Worm (Caenorhabditis elegans): Measurements from ENCODE around the gene srm-4.
"Not testable (repeated sequence)": the region's sequence is repeated elsewhere in the genome, so short reads cannot be mapped to it uniquely, and the experiment has no call there.

The srm-4 gene

ce11 chrV:14296499-14296898, 36.7 kb upstream of the srm-4 start, which contains the start of gene F14D7.3:
Gene F14D7.3, plus strand, starts transcription at chrV:14296799.
- no peak for TF ChIP-seq lin-39 (tag; optimal IDR thresholded peaks at IDR 0.05)
- TF ChIP-seq nhr-12 (tag; optimal IDR thresholded peaks at IDR 0.05): no peak
- no peak for TF ChIP-seq nhr-21 (tag; optimal IDR thresholded peaks at IDR 0.05)
- TF ChIP-seq sma-3 (GFP tag; optimal IDR thresholded peaks at IDR 0.05): no peak

- TF ChIP-seq lin-39 (tag; optimal IDR thresholded peaks at IDR 0.05): no peak
- no peak for TF ChIP-seq lsy-2 (tag; optimal IDR thresholded peaks at IDR 0.05)
- TF ChIP-seq unc-55 (GFP tag; optimal IDR thresholded peaks at IDR 0.05): no peak
- no peak for TF ChIP-seq blmp-1 (tag; optimal IDR thresholded peaks at IDR 0.05; ENCODE audit: insufficient read depth)
- TF ChIP-seq C34F6.9 (tag; optimal IDR thresholded peaks at IDR 0.05): no peak
- TF ChIP-seq nhr-21 (tag; optimal IDR thresholded peaks at IDR 0.05): no peak
Observed at ce11 chrV:14299569-14300064, 33.6 kb upstream of the srm-4 start, which contains the start of the genes spig-3 and F14D7.12. Gene spig-3, minus strand, starts transcription at chrV:14299669. Gene F14D7.12, plus strand, starts transcription at chrV:14300014.

ce11 chrV:14301076-14301475, 32.1 kb upstream of the srm-4 start, which contains the start of gene F14D7.6:
Gene F14D7.6, plus strand, starts transcription at chrV:14301413.
- TF ChIP-seq fos-1 (tag; optimal IDR thresholded peaks at IDR 0.05) (peak; percentile 52), sma-9 (GFP tag; optimal IDR thresholded peaks at IDR 0.05) (no peak), sma-9 (tag; optimal IDR thresholded peaks at IDR 0.05) (no peak)

- TF ChIP-seq nhr-12, nhr-77, snpc-4 (tag; optimal IDR thresholded peaks at IDR 0.05): not testable (repeated sequence)
Observed at ce11 chrV:14306771-14307170, 26.4 kb upstream of the srm-4 start, which contains the start of gene spig-4. Gene spig-4, minus strand, starts transcription at chrV:14306871.

- TF ChIP-seq Y55F3AM.14 (GFP tag; optimal IDR thresholded peaks at IDR 0.05); unc-39 (tag; optimal IDR thresholded peaks at IDR 0.05); nhr-23 (tag; optimal IDR thresholded peaks at IDR 0.05): not testable (repeated sequence)
Observed at ce11 chrV:14308164-14308563, 25.1 kb upstream of the srm-4 start, which contains the start of gene spig-5. Gene spig-5, plus strand, starts transcription at chrV:14308464.

ce11 chrV:14309632-14310031, 23.6 kb upstream of the srm-4 start, which contains the start of gene F14D7.14:
Gene F14D7.14, plus strand, starts transcription at chrV:14309932.
- TF ChIP-seq elt-3, nhr-11, skn-1 (tag; optimal IDR thresholded peaks at IDR 0.05): not testable (repeated sequence)

ce11 chrV:14311115-14311514, 22.1 kb upstream of the srm-4 start, which contains the start of gene ddn-3:
Gene ddn-3, minus strand, starts transcription at chrV:14311215.
- TF ChIP-seq R02D3.7 (tag; optimal IDR thresholded peaks at IDR 0.05): no peak
- TF ChIP-seq ZK546.5 (tag; optimal IDR thresholded peaks at IDR 0.05): no peak
- TF ChIP-seq sma-9 (GFP tag; optimal IDR thresholded peaks at IDR 0.05): no peak
- no peak for TF ChIP-seq sma-9 (tag; optimal IDR thresholded peaks at IDR 0.05)
- no peak for TF ChIP-seq fos-1 (tag; optimal IDR thresholded peaks at IDR 0.05)
- TF ChIP-seq dmd-4 (tag; optimal IDR thresholded peaks at IDR 0.05): no peak
- no peak for TF ChIP-seq mab-5 (tag; optimal IDR thresholded peaks at IDR 0.05)
- TF ChIP-seq zag-1 (tag; optimal IDR thresholded peaks at IDR 0.05): no peak
- no peak for TF ChIP-seq unc-39 (tag; optimal IDR thresholded peaks at IDR 0.05)
- TF ChIP-seq lin-39 (tag; optimal IDR thresholded peaks at IDR 0.05): no peak
- no peak for TF ChIP-seq nhr-237 (tag; optimal IDR thresholded peaks at IDR 0.05)
- TF ChIP-seq Y55F3AM.14 (GFP tag; optimal IDR thresholded peaks at IDR 0.05): no peak
- no peak for TF ChIP-seq nhr-11 (tag; optimal IDR thresholded peaks at IDR 0.05)
- no peak for TF ChIP-seq gmeb-1 (tag; optimal IDR thresholded peaks at IDR 0.05)
- no peak for TF ChIP-seq nhr-10 (tag; optimal IDR thresholded peaks at IDR 0.05)
- no peak for TF ChIP-seq lsy-2 (tag; optimal IDR thresholded peaks at IDR 0.05)
- no peak for TF ChIP-seq unc-62 (GFP tag; optimal IDR thresholded peaks at IDR 0.05)

Measured in whole organism, L2 larva.